Worm (Caenorhabditis elegans) whole organism, L2 larva: ENCODE measurements around the gene dcaf-1.

Experiments
- C34F6.9 ChIP-seq: fragments of 150-350 bp; optimal IDR thresholded peaks from 2 replicates; lab custom pipeline; 2014; ENCODE audit warnings: missing biosample characterization, missing genetic modification characterization
- F13H6.1 ChIP-seq: sonication (generic microtip); optimal IDR thresholded peaks from 2 replicates; lab custom pipeline; 2016; ENCODE audit warnings: missing genetic modification characterization, missing compliant biosample characterization
- R02D3.7 ChIP-seq: fragments of 150-350 bp; optimal IDR thresholded peaks from 2 replicates; lab custom pipeline; 2014; ENCODE audit warnings: missing biosample characterization, missing genetic modification characterization
- Y55F3AM.14 ChIP-seq: fragments of 200-800 bp; sonication (Bioruptor generic); optimal IDR thresholded peaks from 2 replicates; lab custom pipeline; 2018; ENCODE audit warnings: mild to moderate bottlenecking, missing genetic modification characterization, missing compliant biosample characterization
- ZK546.5 ChIP-seq: sonication (generic microtip); optimal IDR thresholded peaks from 2 replicates; lab custom pipeline; 2017; ENCODE audit warnings: missing biosample characterization, missing genetic modification characterization
- alr-1 ChIP-seq: fragments of 150-350 bp; optimal IDR thresholded peaks from 2 replicates; lab custom pipeline; 2014; ENCODE audit warnings: missing biosample characterization, missing genetic modification characterization
- aly-2 ChIP-seq: fragments of 150-350 bp; optimal IDR thresholded peaks from 2 replicates; lab custom pipeline; 2014; ENCODE audit warnings: missing biosample characterization, missing genetic modification characterization
- ama-1 ChIP-seq: fragments of 150-350 bp; optimal IDR thresholded peaks from 2 replicates; lab custom pipeline; 2018; ENCODE audit warnings: inconsistent platforms
- blmp-1 ChIP-seq: sonication (generic microtip); optimal IDR thresholded peaks from 2 replicates; lab custom pipeline; 2017; ENCODE audit warnings: missing genetic modification characterization, mild to moderate bottlenecking, missing compliant biosample characterization, antibody characterized with exemption, moderate library complexity; ENCODE audit not compliant: insufficient read depth
- ceh-16 ChIP-seq: fragments of 150-350 bp; optimal IDR thresholded peaks from 2 replicates; lab custom pipeline; 2014; ENCODE audit warnings: missing biosample characterization, missing genetic modification characterization
- ceh-82 ChIP-seq: fragments of 150-350 bp; optimal IDR thresholded peaks from 2 replicates; lab custom pipeline; 2014; ENCODE audit warnings: missing biosample characterization, missing genetic modification characterization
- crh-2 ChIP-seq: sonication (generic microtip); optimal IDR thresholded peaks from 2 replicates; lab custom pipeline; 2017; ENCODE audit warnings: missing biosample characterization, missing genetic modification characterization
- dmd-4 ChIP-seq: sonication (generic microtip); optimal IDR thresholded peaks from 2 replicates; lab custom pipeline; 2017; ENCODE audit warnings: missing biosample characterization, missing genetic modification characterization
- egl-27 ChIP-seq: sonication (generic microtip); optimal IDR thresholded peaks from 3 replicates; lab custom pipeline; 2017; ENCODE audit warnings: missing biosample characterization, missing genetic modification reagents, missing genetic modification characterization
- elt-1 ChIP-seq: fragments of 150-350 bp; optimal IDR thresholded peaks from 2 replicates; lab custom pipeline; 2014; ENCODE audit warnings: missing biosample characterization, missing genetic modification characterization
- elt-3 ChIP-seq: sonication (generic microtip); optimal IDR thresholded peaks from 2 replicates; lab custom pipeline; 2017; ENCODE audit warnings: missing biosample characterization, missing genetic modification characterization
- fos-1 ChIP-seq: fragments of 150-350 bp; optimal IDR thresholded peaks from 2 replicates; lab custom pipeline; 2014; ENCODE audit warnings: missing biosample characterization, missing genetic modification characterization
- gmeb-1 ChIP-seq: fragments of 150-350 bp; optimal IDR thresholded peaks from 2 replicates; lab custom pipeline; 2014; ENCODE audit warnings: missing biosample characterization, missing genetic modification characterization
- lin-11 ChIP-seq: fragments of 150-350 bp; sonication (generic microtip); optimal IDR thresholded peaks from 2 replicates; lab custom pipeline; 2014; ENCODE audit warnings: missing biosample characterization, missing genetic modification characterization, inconsistent platforms, mixed read lengths
- lin-13 ChIP-seq: fragments of 150-350 bp; optimal IDR thresholded peaks from 2 replicates; lab custom pipeline; 2014; ENCODE audit warnings: missing biosample characterization, missing genetic modification reagents, missing genetic modification characterization
- lin-39 ChIP-seq: fragments of 150-350 bp; optimal IDR thresholded peaks from 2 replicates; lab custom pipeline; 2014; ENCODE audit warnings: missing biosample characterization, missing genetic modification reagents, missing genetic modification characterization
- lsy-2 ChIP-seq, 2 experiments: fragments of 150-350 bp in 1 of 2; sonication (generic microtip) in 1 of 2; optimal IDR thresholded peaks; 2 replicates each; lab custom pipeline; 2014 to 2017; ENCODE audit warnings: missing biosample characterization in 2 of 2, missing genetic modification characterization in 2 of 2
- mab-5 ChIP-seq: fragments of 150-350 bp; optimal IDR thresholded peaks from 2 replicates; lab custom pipeline; 2014; ENCODE audit warnings: missing biosample characterization, missing genetic modification characterization
- mbf-1 ChIP-seq: sonication (generic microtip); optimal IDR thresholded peaks from 2 replicates; lab custom pipeline; 2017; ENCODE audit warnings: missing biosample characterization, missing genetic modification characterization
- mdl-1 ChIP-seq, 2 experiments: fragments of 150-350 bp in 1 of 2; sonication (generic microtip) in 1 of 2; optimal IDR thresholded peaks; 2 replicates each; lab custom pipeline; 2017; ENCODE audit warnings: missing biosample characterization in 2 of 2, missing genetic modification characterization in 2 of 2
- nhr-10 ChIP-seq: sonication (generic microtip); optimal IDR thresholded peaks from 2 replicates; lab custom pipeline; 2017; ENCODE audit warnings: missing biosample characterization, missing genetic modification characterization
- nhr-11 ChIP-seq: fragments of 150-350 bp; optimal IDR thresholded peaks from 2 replicates; lab custom pipeline; 2014; ENCODE audit warnings: missing biosample characterization, missing genetic modification characterization
- nhr-12 ChIP-seq: fragments of 150-350 bp; optimal IDR thresholded peaks from 2 replicates; lab custom pipeline; 2014; ENCODE audit warnings: missing biosample characterization, missing genetic modification characterization
- nhr-129 ChIP-seq: fragments of 150-350 bp; optimal IDR thresholded peaks from 2 replicates; lab custom pipeline; 2014; ENCODE audit warnings: missing biosample characterization, missing genetic modification characterization
- nhr-21 ChIP-seq: fragments of 150-350 bp; optimal IDR thresholded peaks from 2 replicates; lab custom pipeline; 2014; ENCODE audit warnings: missing biosample characterization, missing genetic modification characterization
- nhr-23 ChIP-seq: fragments of 150-350 bp; optimal IDR thresholded peaks from 2 replicates; lab custom pipeline; 2014; ENCODE audit warnings: missing biosample characterization, missing genetic modification reagents, missing genetic modification characterization
- nhr-237 ChIP-seq: fragments of 150-350 bp; optimal IDR thresholded peaks from 2 replicates; lab custom pipeline; 2014; ENCODE audit warnings: missing biosample characterization, missing genetic modification characterization
- nhr-25 ChIP-seq: fragments of 150-350 bp; sonication (generic microtip); optimal IDR thresholded peaks from 3 replicates; lab custom pipeline; 2014; ENCODE audit warnings: missing biosample characterization, missing genetic modification characterization
- nhr-6 ChIP-seq: fragments of 150-350 bp; optimal IDR thresholded peaks from 2 replicates; lab custom pipeline; 2014; ENCODE audit warnings: missing biosample characterization, missing genetic modification characterization
- nhr-77 ChIP-seq: fragments of 150-350 bp; optimal IDR thresholded peaks from 2 replicates; lab custom pipeline; 2014; ENCODE audit warnings: missing biosample characterization, missing genetic modification characterization
- peb-1 ChIP-seq: fragments of 150-350 bp; optimal IDR thresholded peaks from 2 replicates; lab custom pipeline; 2014; ENCODE audit warnings: missing biosample characterization, missing genetic modification characterization
- sem-4 ChIP-seq: fragments of 150-350 bp; optimal IDR thresholded peaks from 2 replicates; lab custom pipeline; 2014; ENCODE audit warnings: missing biosample characterization, missing genetic modification reagents, missing genetic modification characterization
- skn-1 ChIP-seq: sonication (generic microtip); optimal IDR thresholded peaks from 2 replicates; lab custom pipeline; 2017; ENCODE audit warnings: missing biosample characterization, missing genetic modification characterization
- sma-3 ChIP-seq: sonication (generic microtip); optimal IDR thresholded peaks from 2 replicates; lab custom pipeline; 2016; ENCODE audit warnings: missing genetic modification reagents, missing genetic modification characterization, missing compliant biosample characterization
- sma-9 ChIP-seq, 2 experiments: fragments of 150-350 bp in 1 of 2; sonication (generic microtip) in 1 of 2; optimal IDR thresholded peaks; 2 replicates each; lab custom pipeline; 2014 to 2016; ENCODE audit warnings: missing genetic modification characterization in 2 of 2, mild to moderate bottlenecking in 1 of 2, missing biosample characterization in 1 of 2, missing compliant biosample characterization in 1 of 2, missing genetic modification reagents in 1 of 2, moderate library complexity in 1 of 2
- snpc-4 ChIP-seq: fragments of 150-350 bp; optimal IDR thresholded peaks from 2 replicates; lab custom pipeline; 2014; ENCODE audit warnings: missing biosample characterization, missing genetic modification characterization
- unc-39 ChIP-seq: fragments of 150-350 bp; optimal IDR thresholded peaks from 2 replicates; lab custom pipeline; 2014; ENCODE audit warnings: missing biosample characterization, missing genetic modification characterization
- unc-55 ChIP-seq: fragments of 150-350 bp; sonication (generic microtip); optimal IDR thresholded peaks from 3 replicates; lab custom pipeline; 2014; ENCODE audit warnings: missing biosample characterization, missing genetic modification reagents, missing genetic modification characterization
- unc-62 ChIP-seq: fragments of 150-350 bp; optimal IDR thresholded peaks from 2 replicates; lab custom pipeline; 2014; ENCODE audit warnings: missing biosample characterization, missing genetic modification reagents, missing genetic modification characterization
- zag-1 ChIP-seq: fragments of 150-350 bp; optimal IDR thresholded peaks from 2 replicates; lab custom pipeline; 2014; ENCODE audit warnings: missing biosample characterization, missing genetic modification characterization
- ztf-1 ChIP-seq: fragments of 200-800 bp; sonication (Bioruptor generic); conservative IDR thresholded peaks from 2 replicates; pipeline ENCODE4 v1.3.6; 2022; ENCODE audit warnings: missing genetic modification characterization, missing compliant biosample characterization
- ztf-11 ChIP-seq: sonication (generic microtip); optimal IDR thresholded peaks from 2 replicates; lab custom pipeline; 2017; ENCODE audit warnings: missing biosample characterization, missing genetic modification characterization
- ztf-4 ChIP-seq: fragments of 150-350 bp; optimal IDR thresholded peaks from 2 replicates; lab custom pipeline; 2014; ENCODE audit warnings: missing biosample characterization, missing genetic modification characterization

dcaf-1 gene

DNA sequence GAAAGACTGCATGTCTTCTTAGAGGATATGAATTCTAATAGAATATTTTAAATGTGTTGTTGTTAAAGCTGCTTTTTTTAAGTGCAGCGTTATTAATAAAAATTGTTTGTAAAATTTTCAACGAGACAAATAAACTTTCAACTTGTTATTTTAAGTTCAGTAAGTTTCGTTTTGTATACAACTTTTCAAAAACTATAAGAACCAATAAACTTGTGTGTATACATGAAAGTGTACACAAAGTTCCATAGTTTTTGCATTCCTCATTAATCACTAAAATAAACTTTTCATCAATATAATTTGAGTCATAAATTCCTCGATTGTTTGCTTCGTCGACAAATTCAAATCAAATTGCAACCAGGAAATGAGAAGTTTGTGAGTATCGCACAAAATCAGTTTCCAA lies 57.8 kb downstream of the dcaf-1 start, which contains the start of gene srm-3:
srm-3 (plus strand) TSS at position 301 of the 400 bp plus-strand sequence.
- TF ChIP-seq blmp-1 (tag; lab: Kevin White, UChicago) (no peak), skn-1 (tag; lab: Kevin White, UChicago) (no peak), nhr-12 (tag; lab: Kevin White, UChicago) (no peak), sma-9 (GFP tag; optimal IDR thresholded peaks at IDR 0.05; lab: Kevin White, UChicago) (no peak), sma-9 (tag; optimal IDR thresholded peaks at IDR 0.05; lab: Kevin White, UChicago) (no peak), nhr-77 (tag; lab: Kevin White, UChicago) (no peak), nhr-21 (tag; lab: Kevin White, UChicago) (no peak), lin-11 (no peak), ceh-82 (tag; lab: Kevin White, UChicago) (no peak), elt-1 (no peak), nhr-129 (tag; lab: Kevin White, UChicago) (no peak), sma-3 (GFP tag; lab: Kevin White, UChicago) (no peak), nhr-11 (no peak), ZK546.5 (no peak), alr-1 (tag; lab: Kevin White, UChicago) (no peak), unc-39 (no peak), ceh-16 (no peak), gmeb-1 (tag; lab: Kevin White, UChicago) (no peak), mab-5 (tag; lab: Kevin White, UChicago) (no peak), unc-55 (GFP tag; lab: Kevin White, UChicago) (no peak)

DNA sequence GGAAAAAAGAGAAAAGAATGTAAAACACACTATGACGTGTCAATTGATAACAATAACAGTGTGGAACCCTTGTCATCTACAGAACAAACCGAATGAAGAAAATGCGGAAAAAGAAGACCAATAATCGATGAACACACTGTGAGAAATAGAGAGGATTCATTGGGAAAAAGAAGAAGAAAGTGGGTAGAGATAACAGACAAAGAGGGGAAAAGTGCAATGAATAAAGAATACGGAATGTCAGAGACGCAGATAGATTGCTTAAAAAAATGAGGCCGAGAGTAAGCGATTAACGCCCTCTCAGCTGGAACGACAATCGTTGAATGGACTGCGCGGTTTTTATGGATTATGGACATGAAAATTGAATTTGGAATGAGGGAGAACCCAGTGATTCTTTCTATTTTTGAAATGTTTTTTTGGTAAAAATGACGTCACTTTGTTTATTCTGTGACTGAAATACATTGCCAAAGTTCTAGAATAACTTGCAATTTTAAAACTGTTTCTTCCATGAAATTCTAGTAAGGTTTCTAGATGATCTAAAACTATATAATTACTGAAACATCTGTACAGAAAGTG lies 58.6 kb downstream of the dcaf-1 start, which contains the start of gene amph-1:
amph-1 (minus strand) TSS at position 85 of the 573 bp plus-strand sequence.
- TF ChIP-seq ceh-82 (tag; lab: Kevin White, UChicago) (no peak), ama-1 (no peak), nhr-25 (no peak), unc-39 (no peak), dmd-4 (tag; lab: Kevin White, UChicago) (no peak), C34F6.9 (tag; lab: Kevin White, UChicago) (peak; percentile 81), lin-11 (no peak), nhr-237 (tag; lab: Kevin White, UChicago) (no peak), lin-39 (tag; lab: Kevin White, UChicago) (no peak), F13H6.1 (peak; percentile 42), alr-1 (tag; lab: Kevin White, UChicago) (no peak), ztf-1 (GFP tag; lab: Robert Waterston, UW) (no peak), sma-3 (GFP tag; lab: Kevin White, UChicago) (peak; percentile 1), unc-62 (GFP tag; lab: Kevin White, UChicago) (no peak), crh-2 (tag; lab: Kevin White, UChicago) (peak; percentile 78), nhr-129 (tag; lab: Kevin White, UChicago) (peak; percentile 31), lsy-2 (tag; optimal IDR thresholded peaks at IDR 0.05; lab: Kevin White, UChicago) (peak in 1 of 2 experiments; percentile 41), nhr-6 (tag; lab: Kevin White, UChicago) (no peak), snpc-4 (no peak), nhr-77 (tag; lab: Kevin White, UChicago) (no peak), nhr-12 (tag; lab: Kevin White, UChicago) (no peak), nhr-10 (no peak), Y55F3AM.14 (GFP tag; lab: Kevin White, UChicago) (no peak), fos-1 (tag; lab: Kevin White, UChicago) (peak; percentile 54), mbf-1 (tag; lab: Kevin White, UChicago) (no peak), nhr-23 (tag; lab: Kevin White, UChicago) (no peak), ZK546.5 (no peak), sma-9 (GFP tag; optimal IDR thresholded peaks at IDR 0.05; lab: Kevin White, UChicago) (peak; percentile 51), sma-9 (tag; optimal IDR thresholded peaks at IDR 0.05; lab: Kevin White, UChicago) (no peak), elt-3 (tag; lab: Kevin White, UChicago) (no peak), blmp-1 (tag; lab: Kevin White, UChicago) (peak; percentile 50), ztf-4 (tag; lab: Kevin White, UChicago) (no peak), elt-1 (no peak), zag-1 (tag; lab: Kevin White, UChicago) (no peak), skn-1 (tag; lab: Kevin White, UChicago) (no peak), ceh-16 (no peak), nhr-21 (tag; lab: Kevin White, UChicago) (peak; percentile 2), egl-27 (tag; lab: Kevin White, UChicago) (no peak), sem-4 (tag; lab: Kevin White, UChicago) (no peak), peb-1 (no peak), nhr-11 (no peak), ztf-11 (tag; lab: Kevin White, UChicago) (no peak), R02D3.7 (tag; lab: Kevin White, UChicago) (no peak), mdl-1 (tag; optimal IDR thresholded peaks at IDR 0.05; lab: Kevin White, UChicago) (no peak), unc-55 (GFP tag; lab: Kevin White, UChicago) (peak; percentile 48), gmeb-1 (tag; lab: Kevin White, UChicago) (no peak), lin-13 (GFP tag; lab: Kevin White, UChicago) (no peak), mab-5 (tag; lab: Kevin White, UChicago) (no peak), aly-2 (tag; lab: Kevin White, UChicago) (no peak)
